Worm (Caenorhabditis elegans) whole organism, L4 larva: Measurements from ENCODE around the gene K06H6.1.

Experiments used
- F10B5.3 ChIP-seq: sonication (generic microtip); optimal IDR thresholded peaks from 2 replicates; lab custom pipeline; 2016; ENCODE audit warnings: mild to moderate bottlenecking, missing genetic modification characterization, missing compliant biosample characterization
- F37D6.2 ChIP-seq: sonication (generic microtip); optimal IDR thresholded peaks from 2 replicates; lab custom pipeline; 2016; ENCODE audit warnings: mild to moderate bottlenecking, missing genetic modification characterization, missing compliant biosample characterization
- F49E8.2 ChIP-seq: sonication (generic microtip); optimal IDR thresholded peaks from 2 replicates; lab custom pipeline; 2016; ENCODE audit warnings: missing compliant biosample characterization, mild to moderate bottlenecking, missing genetic modification characterization, borderline replicate concordance
- R02D3.7 ChIP-seq: fragments of 150-350 bp; sonication (generic microtip); optimal IDR thresholded peaks from 3 replicates; lab custom pipeline; 2014; ENCODE audit warnings: missing biosample characterization, missing genetic modification characterization
- T20F7.1 ChIP-seq: fragments of 200-800 bp; sonication (Bioruptor generic); optimal IDR thresholded peaks from 2 replicates; lab custom pipeline; 2018; ENCODE audit warnings: mild to moderate bottlenecking, missing genetic modification characterization, missing compliant biosample characterization
- T26A8.4 ChIP-seq: fragments of 200-800 bp; sonication (Bioruptor generic); IDR thresholded peaks from 2 replicates; pipeline ENCODE4 v1.3.6; 2022; ENCODE audit warnings: missing genetic modification characterization, missing compliant biosample characterization
- Y105C5A.15 ChIP-seq: fragments of 200-800 bp; sonication (Bioruptor generic); IDR thresholded peaks from 2 replicates; pipeline ENCODE4 v1.3.6; 2022; ENCODE audit warnings: missing genetic modification characterization, missing compliant biosample characterization
- Y48G9A.11 ChIP-seq: fragments of 200-800 bp; sonication (Bioruptor generic); IDR thresholded peaks from 2 replicates; pipeline ENCODE4 v1.3.6; 2022; ENCODE audit warnings: missing genetic modification reagents, missing genetic modification characterization, missing compliant biosample characterization
- Y5F2A.4 ChIP-seq: fragments of 200-800 bp; sonication (Bioruptor generic); optimal IDR thresholded peaks from 2 replicates; lab custom pipeline; 2018; ENCODE audit warnings: mild to moderate bottlenecking, missing genetic modification characterization, missing compliant biosample characterization
- Y75B8A.6 ChIP-seq: fragments of 200-800 bp; sonication (Bioruptor generic); IDR thresholded peaks from 2 replicates; pipeline ENCODE4 v1.3.6; 2022; ENCODE audit warnings: missing genetic modification reagents, missing genetic modification characterization, missing compliant biosample characterization
- ZK546.5 ChIP-seq, 2 experiments: sonication (generic microtip); optimal IDR thresholded peaks; 2 replicates each; lab custom pipeline; 2017; ENCODE audit warnings: missing biosample characterization in 2 of 2, missing genetic modification characterization in 2 of 2
- aha-1 ChIP-seq: fragments of 150-350 bp; peaks from one replicate; lab custom pipeline; 2014; ENCODE audit warnings: missing biosample characterization, missing genetic modification characterization
- aly-2 ChIP-seq: sonication (generic microtip); optimal IDR thresholded peaks from 2 replicates; lab custom pipeline; 2018; ENCODE audit warnings: missing biosample characterization, missing genetic modification characterization
- arid-1 ChIP-seq: fragments of 200-800 bp; sonication (Bioruptor generic); conservative IDR thresholded peaks from 2 replicates; pipeline ENCODE4 v1.3.6; 2022; ENCODE audit warnings: missing genetic modification reagents, missing genetic modification characterization, missing compliant biosample characterization
- ceh-20 ChIP-seq: fragments of 200-800 bp; sonication (Bioruptor generic); IDR thresholded peaks from 2 replicates; pipeline ENCODE4 v1.3.6; 2022; ENCODE audit warnings: missing genetic modification reagents, missing genetic modification characterization, missing compliant biosample characterization
- ceh-28 ChIP-seq: fragments of 150-350 bp; optimal IDR thresholded peaks from 2 replicates; lab custom pipeline; 2014; ENCODE audit warnings: missing biosample characterization, missing genetic modification reagents, missing genetic modification characterization
- ceh-32 ChIP-seq: sonication (generic microtip); optimal IDR thresholded peaks from 2 replicates; lab custom pipeline; 2016; ENCODE audit warnings: mild to moderate bottlenecking, missing genetic modification characterization, missing compliant biosample characterization; ENCODE audit not compliant: poor library complexity
- ceh-82 ChIP-seq: sonication (generic microtip); optimal IDR thresholded peaks from 2 replicates; lab custom pipeline; 2017; ENCODE audit warnings: missing biosample characterization, missing genetic modification characterization
- ctbp-1 ChIP-seq: fragments of 200-800 bp; sonication (Bioruptor generic); IDR thresholded peaks from 2 replicates; pipeline ENCODE4 v1.3.6; 2022; ENCODE audit warnings: missing genetic modification reagents, missing genetic modification characterization, missing compliant biosample characterization
- daf-19 ChIP-seq: fragments of 200-800 bp; sonication (Bioruptor generic); conservative IDR thresholded peaks from 2 replicates; pipeline ENCODE4 v1.3.6; 2022; ENCODE audit warnings: missing genetic modification characterization, missing compliant biosample characterization
- daf-8 ChIP-seq: fragments of 200-800 bp; sonication (Bioruptor generic); IDR thresholded peaks from 2 replicates; pipeline ENCODE4 v1.3.6; 2022; ENCODE audit warnings: missing genetic modification characterization, missing compliant biosample characterization
- dmd-8 ChIP-seq: fragments of 200-800 bp; sonication (Bioruptor generic); IDR thresholded peaks from 2 replicates; pipeline ENCODE4 v1.3.6; 2022; ENCODE audit warnings: missing genetic modification characterization, missing compliant biosample characterization
- duxl-1 ChIP-seq: sonication (generic microtip); optimal IDR thresholded peaks from 2 replicates; lab custom pipeline; 2016; ENCODE audit warnings: mild to moderate bottlenecking, missing genetic modification characterization, moderate library complexity, missing compliant biosample characterization; ENCODE audit not compliant: poor library complexity
- egl-43 ChIP-seq: fragments of 200-800 bp; sonication (Bioruptor generic); IDR thresholded peaks from 2 replicates; pipeline ENCODE4 v1.3.6; 2022; ENCODE audit warnings: missing genetic modification reagents, missing genetic modification characterization, missing compliant biosample characterization
- gei-8 ChIP-seq: fragments of 200-800 bp; sonication (Bioruptor generic); optimal IDR thresholded peaks from 2 replicates; lab custom pipeline; 2018; ENCODE audit warnings: mild to moderate bottlenecking, missing genetic modification characterization, missing compliant biosample characterization
- hif-1 ChIP-seq, 2 experiments: sonication (generic microtip); optimal IDR thresholded peaks; 2 replicates each; lab custom pipeline; 2016 to 2017; ENCODE audit warnings: missing compliant biosample characterization in 2 of 2, missing genetic modification characterization in 2 of 2, missing genetic modification reagents in 2 of 2, missing genotype in 2 of 2, mild to moderate bottlenecking in 1 of 2
- hlh-11 ChIP-seq: fragments of 200-800 bp; sonication (Bioruptor generic); optimal IDR thresholded peaks from 2 replicates; lab custom pipeline; 2018; ENCODE audit warnings: mild to moderate bottlenecking, missing genetic modification characterization, missing compliant biosample characterization
- hlh-30 ChIP-seq: sonication (generic microtip); optimal IDR thresholded peaks from 2 replicates; lab custom pipeline; 2017; ENCODE audit warnings: antibody characterized with exemption, mild to moderate bottlenecking, missing genetic modification characterization, missing compliant biosample characterization; ENCODE audit not compliant: insufficient read depth
- lin-15B ChIP-seq: fragments of 150-350 bp; sonication (generic microtip); optimal IDR thresholded peaks from 3 replicates; lab custom pipeline; 2014; ENCODE audit warnings: missing biosample characterization, missing genetic modification characterization
- lin-29 ChIP-seq: fragments of 200-800 bp; sonication (Bioruptor generic); IDR thresholded peaks from 2 replicates; pipeline ENCODE4 v1.3.6; 2022; ENCODE audit warnings: missing genetic modification reagents, missing genetic modification characterization, missing compliant biosample characterization
- lir-3 ChIP-seq: sonication (generic microtip); optimal IDR thresholded peaks from 2 replicates; lab custom pipeline; 2016; ENCODE audit warnings: mild to moderate bottlenecking, missing genetic modification characterization, missing compliant biosample characterization
- lsy-2 ChIP-seq, 2 experiments: fragments of 150-350 bp in 1 of 2; sonication (generic microtip) in 1 of 2; optimal IDR thresholded peaks; 2 replicates each; lab custom pipeline; 2014 to 2017; ENCODE audit warnings: missing biosample characterization in 2 of 2, missing genetic modification characterization in 2 of 2
- madf-9 ChIP-seq: fragments of 200-800 bp; sonication (Bioruptor generic); conservative IDR thresholded peaks from 2 replicates; pipeline ENCODE4 v1.3.6; 2022; ENCODE audit warnings: missing genetic modification reagents, missing genetic modification characterization, missing compliant biosample characterization
- mep-1 ChIP-seq: fragments of 150-350 bp; sonication (generic microtip); optimal IDR thresholded peaks from 3 replicates; lab custom pipeline; 2014; ENCODE audit warnings: missing biosample characterization, missing genetic modification characterization
- mxl-3 ChIP-seq: fragments of 200-800 bp; sonication (Bioruptor generic); optimal IDR thresholded peaks from 2 replicates; lab custom pipeline; 2018; ENCODE audit warnings: mild to moderate bottlenecking, missing genetic modification characterization, missing compliant biosample characterization
- nhr-111 ChIP-seq: fragments of 200-800 bp; sonication (Bioruptor generic); optimal IDR thresholded peaks from 2 replicates; lab custom pipeline; 2018; ENCODE audit warnings: mild to moderate bottlenecking, missing genetic modification characterization, missing compliant biosample characterization
- nhr-237 ChIP-seq: sonication (generic microtip); optimal IDR thresholded peaks from 2 replicates; lab custom pipeline; 2017; ENCODE audit warnings: missing biosample characterization, missing genetic modification characterization
- nhr-48 ChIP-seq: sonication (generic microtip); optimal IDR thresholded peaks from 2 replicates; lab custom pipeline; 2016; ENCODE audit warnings: mild to moderate bottlenecking, missing genetic modification characterization, missing compliant biosample characterization
- nhr-77 ChIP-seq: fragments of 150-350 bp; optimal IDR thresholded peaks from 2 replicates; lab custom pipeline; 2014; ENCODE audit warnings: missing biosample characterization, missing genetic modification characterization
- pqm-1 ChIP-seq: sonication (generic microtip); optimal IDR thresholded peaks from 2 replicates; lab custom pipeline; 2017; ENCODE audit warnings: missing biosample characterization, missing genetic modification characterization
- rbr-2 ChIP-seq: sonication (generic microtip); optimal IDR thresholded peaks from 2 replicates; lab custom pipeline; 2016; ENCODE audit warnings: missing genotype, missing genetic modification characterization, missing compliant biosample characterization
- sdz-12 ChIP-seq: fragments of 200-800 bp; sonication (Bioruptor generic); optimal IDR thresholded peaks from 2 replicates; lab custom pipeline; 2018; ENCODE audit warnings: mild to moderate bottlenecking, missing genetic modification characterization, missing compliant biosample characterization
- skn-1 ChIP-seq: fragments of 150-350 bp; optimal IDR thresholded peaks from 2 replicates; lab custom pipeline; 2014; ENCODE audit warnings: missing biosample characterization, missing genetic modification characterization
- snpc-1.2 ChIP-seq: fragments of 200-800 bp; sonication (Bioruptor generic); IDR thresholded peaks from 2 replicates; pipeline ENCODE4 v1.3.6; 2022; ENCODE audit warnings: missing genetic modification reagents, missing genetic modification characterization, missing compliant biosample characterization
- snpc-4 ChIP-seq: fragments of 150-350 bp; optimal IDR thresholded peaks from 2 replicates; lab custom pipeline; 2014; ENCODE audit warnings: missing biosample characterization, missing genetic modification characterization
- spr-3 ChIP-seq: fragments of 200-800 bp; sonication (Bioruptor generic); optimal IDR thresholded peaks from 2 replicates; lab custom pipeline; 2018; ENCODE audit warnings: mild to moderate bottlenecking, missing genetic modification characterization, missing compliant biosample characterization
- unc-62 ChIP-seq, 3 experiments: fragments of 150-350 bp in 1 of 3; sonication (generic microtip); optimal IDR thresholded peaks in 2 of 3; peaks in 1 of 3; 1 replicate in 1 of 3; 2 replicates in 2 of 3; lab custom pipeline; 2014 to 2017; ENCODE audit warnings: missing biosample characterization in 3 of 3, missing genetic modification characterization in 3 of 3, missing genetic modification reagents in 3 of 3, missing genotype in 1 of 3
- zfp-2 ChIP-seq: sonication (generic microtip); optimal IDR thresholded peaks from 2 replicates; lab custom pipeline; 2016; ENCODE audit warnings: mild to moderate bottlenecking, missing genetic modification characterization, missing compliant biosample characterization
- zfp-3 ChIP-seq: fragments of 200-800 bp; sonication (Bioruptor generic); conservative IDR thresholded peaks from 2 replicates; pipeline ENCODE4 v1.3.6; 2022; ENCODE audit warnings: missing genetic modification reagents, missing genetic modification characterization, missing compliant biosample characterization
- zip-11 ChIP-seq: fragments of 200-800 bp; sonication (Bioruptor generic); IDR thresholded peaks from 2 replicates; pipeline ENCODE4 v1.3.6; 2022; ENCODE audit warnings: missing genetic modification characterization, missing compliant biosample characterization
- ztf-7 ChIP-seq: fragments of 150-350 bp; optimal IDR thresholded peaks from 2 replicates; lab custom pipeline; 2014; ENCODE audit warnings: missing biosample characterization, missing genetic modification characterization

K06H6.1 gene

ce11 chrV:619054-619453, 31.1 kb downstream of the K06H6.1 start, which contains the start of gene F48G7.4:
Gene F48G7.4, plus strand, starts transcription at chrV:619453.
- peak; percentile 40 to 76 for TF ChIP-seq lsy-2 (tag; optimal IDR thresholded peaks at IDR 0.05; lab: Kevin White, UChicago)
- TF ChIP-seq ctbp-1 = no peak
- TF ChIP-seq daf-19 (GFP tag; lab: Robert Waterston, UW) = no peak
- no peak for TF ChIP-seq egl-43 (GFP tag; lab: Robert Waterston, UW)
- TF ChIP-seq unc-62 (GFP tag; optimal IDR thresholded peaks at IDR 0.05 in 1 of 2; lab: Kevin White, UChicago) = peak in 1 of 2 experiments; percentile 99
- no peak for TF ChIP-seq unc-62 (tag; optimal IDR thresholded peaks at IDR 0.05; lab: Kevin White, UChicago)
- TF ChIP-seq Y105C5A.15 = no peak
- TF ChIP-seq F10B5.3 (tag; lab: Kevin White, UChicago) = no peak
- no peak for TF ChIP-seq F49E8.2 (tag; lab: Kevin White, UChicago)
- TF ChIP-seq nhr-111 (GFP tag; lab: Kevin White, UChicago) = no peak
- peak in 1 of 2 experiments; percentile 26 for TF ChIP-seq hif-1 (tag; optimal IDR thresholded peaks at IDR 0.05; lab: Kevin White, UChicago)
- no peak for TF ChIP-seq ztf-7 (tag; lab: Kevin White, UChicago)
- peak; percentile 24 for TF ChIP-seq nhr-48 (tag; lab: Kevin White, UChicago)
- TF ChIP-seq F37D6.2 (tag; lab: Kevin White, UChicago) = peak; percentile 15
- TF ChIP-seq arid-1 = no peak
- no peak for TF ChIP-seq Y48G9A.11 (GFP tag; lab: Robert Waterston, UW)
- no peak for TF ChIP-seq mxl-3 (GFP tag; lab: Kevin White, UChicago)
- TF ChIP-seq ceh-82 (tag; lab: Kevin White, UChicago) = no peak
- no peak for TF ChIP-seq dmd-8 (GFP tag; lab: Robert Waterston, UW)
- no peak for TF ChIP-seq lin-15B (tag; lab: Kevin White, UChicago)
- TF ChIP-seq nhr-77 (tag; lab: Kevin White, UChicago) = no peak
- no peak for TF ChIP-seq zip-11 (GFP tag; lab: Robert Waterston, UW)
- no peak for TF ChIP-seq snpc-1.2 (GFP tag; lab: Robert Waterston, UW)
- no peak for TF ChIP-seq madf-9 (GFP tag; lab: Robert Waterston, UW)
- no peak for TF ChIP-seq lir-3 (tag; lab: Kevin White, UChicago)
- no peak for TF ChIP-seq lin-29 (GFP tag; lab: Robert Waterston, UW)
- no peak for TF ChIP-seq sdz-12 (GFP tag; lab: Kevin White, UChicago)
- TF ChIP-seq Y5F2A.4 (GFP tag; lab: Kevin White, UChicago) = no peak
- no peak for TF ChIP-seq ceh-32 (tag; lab: Kevin White, UChicago)
- TF ChIP-seq pqm-1 (tag; lab: Kevin White, UChicago) = no peak
- no peak for TF ChIP-seq spr-3
- TF ChIP-seq aly-2 (tag; lab: Kevin White, UChicago) = no peak
- no peak for TF ChIP-seq T26A8.4 (GFP tag; lab: Robert Waterston, UW)
- TF ChIP-seq duxl-1 (tag; lab: Kevin White, UChicago) = peak; percentile 50
- no peak for TF ChIP-seq zfp-3 (GFP tag; lab: Robert Waterston, UW)
- TF ChIP-seq ceh-28 (tag; lab: Kevin White, UChicago) = no peak
- TF ChIP-seq T20F7.1 (GFP tag; lab: Kevin White, UChicago) = no peak
- TF ChIP-seq hlh-30 = peak; percentile 79
- no peak for TF ChIP-seq nhr-237 (tag; lab: Kevin White, UChicago)
- no peak for TF ChIP-seq aha-1 (tag; lab: Kevin White, UChicago)
- TF ChIP-seq skn-1 (tag; lab: Kevin White, UChicago) = no peak
- peak; percentile 73 for TF ChIP-seq mep-1 (tag; lab: Kevin White, UChicago)
- peak; percentile 84 for TF ChIP-seq rbr-2 (tag; lab: Kevin White, UChicago)
- TF ChIP-seq snpc-4 = no peak
- TF ChIP-seq ZK546.5 (tag; optimal IDR thresholded peaks at IDR 0.05; lab: Kevin White, UChicago) = no peak
- no peak for TF ChIP-seq zfp-2 (tag; lab: Kevin White, UChicago)
- TF ChIP-seq daf-8 (GFP tag; lab: Robert Waterston, UW) = no peak
- no peak for TF ChIP-seq R02D3.7
- peak; percentile 71 for TF ChIP-seq hlh-11 (tag; lab: Kevin White, UChicago)
- TF ChIP-seq ceh-20 (GFP tag; lab: Robert Waterston, UW) = peak; percentile 60; the same call in 1 of the 2 replicates
- no peak for TF ChIP-seq Y75B8A.6
- no peak for TF ChIP-seq gei-8
